Worm (Caenorhabditis elegans): Measurements from ENCODE around the gene rcs-1.

rcs-1 gene

ce11 chrX:8799925-8800324 is 28.4 kb downstream of the rcs-1 start:
- TF ChIP-seq cog-1 (tag; optimal IDR thresholded peaks at IDR 0.05) (no peak), ztf-29 (GFP tag; IDR thresholded peaks at IDR 0.05) (no peak), ref-1 (GFP tag; conservative IDR thresholded peaks at IDR 0.05) (no peak), T22C8.4 (GFP tag; IDR thresholded peaks at IDR 0.05) (no peak), flt-1 (GFP tag; IDR thresholded peaks at IDR 0.05) (no peak), tab-1 (GFP tag; IDR thresholded peaks at IDR 0.05) (no peak)

ce11 chrX:8797653-8798052 is 30.7 kb downstream of the rcs-1 start:
- TF ChIP-seq tab-1 (GFP tag; IDR thresholded peaks at IDR 0.05) (no peak), ztf-29 (GFP tag; IDR thresholded peaks at IDR 0.05) (no peak), T22C8.4 (GFP tag; IDR thresholded peaks at IDR 0.05) (no peak), med-1 (GFP tag; optimal IDR thresholded peaks at IDR 0.05; ENCODE audit: insufficient read depth) (no peak), cog-1 (tag; optimal IDR thresholded peaks at IDR 0.05) (no peak), flt-1 (GFP tag; IDR thresholded peaks at IDR 0.05) (no peak), klf-2 (GFP tag; conservative IDR thresholded peaks at IDR 0.05) (no peak), ztf-23 (GFP tag; IDR thresholded peaks at IDR 0.05) (no peak)

ce11 chrX:8796699-8797282 is 31.5 kb downstream of the rcs-1 start, which contains the start of gene R04E5.7:
Gene R04E5.7, minus strand, starts transcription at chrX:8797262.
- TF ChIP-seq ref-1 (GFP tag; conservative IDR thresholded peaks at IDR 0.05) (no peak), med-1 (GFP tag; optimal IDR thresholded peaks at IDR 0.05; ENCODE audit: insufficient read depth) (no peak), ztf-29 (GFP tag; IDR thresholded peaks at IDR 0.05) (no peak), klf-2 (GFP tag; conservative IDR thresholded peaks at IDR 0.05) (no peak), ztf-23 (GFP tag; IDR thresholded peaks at IDR 0.05) (peak; percentile 65; the same call in 1 of the 2 replicates), tab-1 (GFP tag; IDR thresholded peaks at IDR 0.05) (no peak), T22C8.4 (GFP tag; IDR thresholded peaks at IDR 0.05) (peak; percentile 61; the same call in 1 of the 2 replicates), flt-1 (GFP tag; IDR thresholded peaks at IDR 0.05) (peak; percentile 75), cog-1 (tag; optimal IDR thresholded peaks at IDR 0.05) (no peak)

- TF ChIP-seq T22C8.4 (GFP tag; IDR thresholded peaks at IDR 0.05) = no peak
- no peak for TF ChIP-seq med-1 (GFP tag; optimal IDR thresholded peaks at IDR 0.05; ENCODE audit: insufficient read depth)
- TF ChIP-seq flt-1 (GFP tag; IDR thresholded peaks at IDR 0.05) = no peak
These were observed 36.5 kb downstream of the rcs-1 start, which contains the start of gene chup-1 for ce11 chrX:8791821-8792220. Gene chup-1, plus strand, starts transcription at chrX:8792160.

- TF ChIP-seq ztf-29 (GFP tag; IDR thresholded peaks at IDR 0.05) (no peak), med-1 (GFP tag; optimal IDR thresholded peaks at IDR 0.05; ENCODE audit: insufficient read depth) (no peak), T22C8.4 (GFP tag; IDR thresholded peaks at IDR 0.05) (no peak), ztf-23 (GFP tag; IDR thresholded peaks at IDR 0.05) (no peak), ref-1 (GFP tag; conservative IDR thresholded peaks at IDR 0.05) (no peak), klf-2 (GFP tag; conservative IDR thresholded peaks at IDR 0.05) (no peak), tab-1 (GFP tag; IDR thresholded peaks at IDR 0.05) (no peak), flt-1 (GFP tag; IDR thresholded peaks at IDR 0.05) (no peak), cog-1 (tag; optimal IDR thresholded peaks at IDR 0.05) (no peak)
These were observed 38.2 kb downstream of the rcs-1 start for ce11 chrX:8790093-8790492.

ce11 chrX:8789014-8789506 is 39.3 kb downstream of the rcs-1 start, which contains the start of gene unc-27:
Gene unc-27, plus strand, starts transcription at chrX:8789456.
- no peak for TF ChIP-seq ref-1 (GFP tag; conservative IDR thresholded peaks at IDR 0.05)
- no peak for TF ChIP-seq med-1 (GFP tag; optimal IDR thresholded peaks at IDR 0.05; ENCODE audit: insufficient read depth)
- no peak for TF ChIP-seq flt-1 (GFP tag; IDR thresholded peaks at IDR 0.05)
- TF ChIP-seq tab-1 (GFP tag; IDR thresholded peaks at IDR 0.05) = no peak
- TF ChIP-seq ztf-23 (GFP tag; IDR thresholded peaks at IDR 0.05) = no peak
- no peak for TF ChIP-seq T22C8.4 (GFP tag; IDR thresholded peaks at IDR 0.05)
- no peak for TF ChIP-seq klf-2 (GFP tag; conservative IDR thresholded peaks at IDR 0.05)
- no peak for TF ChIP-seq ztf-29 (GFP tag; IDR thresholded peaks at IDR 0.05)
- TF ChIP-seq cog-1 (tag; optimal IDR thresholded peaks at IDR 0.05) = no peak

- TF ChIP-seq ztf-29 (GFP tag; IDR thresholded peaks at IDR 0.05) (no peak), cog-1 (tag; optimal IDR thresholded peaks at IDR 0.05) (no peak)
These were observed 40.6 kb downstream of the rcs-1 start for ce11 chrX:8787689-8788222.

- no peak for TF ChIP-seq med-1 (GFP tag; optimal IDR thresholded peaks at IDR 0.05; ENCODE audit: insufficient read depth)
- no peak for TF ChIP-seq ztf-23 (GFP tag; IDR thresholded peaks at IDR 0.05)
- no peak for TF ChIP-seq ref-1 (GFP tag; conservative IDR thresholded peaks at IDR 0.05)
- TF ChIP-seq cog-1 (tag; optimal IDR thresholded peaks at IDR 0.05) = no peak
- TF ChIP-seq tab-1 (GFP tag; IDR thresholded peaks at IDR 0.05) = no peak
- TF ChIP-seq T22C8.4 (GFP tag; IDR thresholded peaks at IDR 0.05) = no peak
- no peak for TF ChIP-seq klf-2 (GFP tag; conservative IDR thresholded peaks at IDR 0.05)
- no peak for TF ChIP-seq flt-1 (GFP tag; IDR thresholded peaks at IDR 0.05)
- no peak for TF ChIP-seq ztf-29 (GFP tag; IDR thresholded peaks at IDR 0.05)
These were observed 41.7 kb downstream of the rcs-1 start for ce11 chrX:8786687-8787086.

ce11 chrX:8784234-8784633 is 44.1 kb downstream of the rcs-1 start, which contains the start of gene ZK721.3:
Gene ZK721.3, plus strand, starts transcription at chrX:8784534.
- TF ChIP-seq med-1 (GFP tag; optimal IDR thresholded peaks at IDR 0.05; ENCODE audit: insufficient read depth) = no peak
- no peak for TF ChIP-seq ztf-23 (GFP tag; IDR thresholded peaks at IDR 0.05)
- no peak for TF ChIP-seq cog-1 (tag; optimal IDR thresholded peaks at IDR 0.05)
- no peak for TF ChIP-seq klf-2 (GFP tag; conservative IDR thresholded peaks at IDR 0.05)
- TF ChIP-seq ztf-29 (GFP tag; IDR thresholded peaks at IDR 0.05) = no peak
- TF ChIP-seq T22C8.4 (GFP tag; IDR thresholded peaks at IDR 0.05) = no peak
- TF ChIP-seq ref-1 (GFP tag; conservative IDR thresholded peaks at IDR 0.05) = no peak
- no peak for TF ChIP-seq flt-1 (GFP tag; IDR thresholded peaks at IDR 0.05)
- no peak for TF ChIP-seq tab-1 (GFP tag; IDR thresholded peaks at IDR 0.05)

ce11 chrX:8778558-8778957 is 49.8 kb downstream of the rcs-1 start, which contains the start of gene ZK721.4:
Gene ZK721.4, plus strand, starts transcription at chrX:8778858.
- no peak for TF ChIP-seq ref-1 (GFP tag; conservative IDR thresholded peaks at IDR 0.05)
- no peak for TF ChIP-seq ztf-29 (GFP tag; IDR thresholded peaks at IDR 0.05)
- TF ChIP-seq med-1 (GFP tag; optimal IDR thresholded peaks at IDR 0.05; ENCODE audit: insufficient read depth) = no peak
- TF ChIP-seq klf-2 (GFP tag; conservative IDR thresholded peaks at IDR 0.05) = no peak
- TF ChIP-seq cog-1 (tag; optimal IDR thresholded peaks at IDR 0.05) = no peak
